Fruit fly (Drosophila melanogaster) whole organism, embryonic: ENCODE data around the gene fz4.

Experiments
- Aef1 ChIP-seq: fragments of 200-800 bp; sonication (Bioruptor generic); IDR thresholded peaks from 3 replicates; pipeline ENCODE4 v1.3.6; 2022; ENCODE audit warnings: missing biosample characterization, missing genetic modification characterization
- CG10147 ChIP-seq: fragments of 200-800 bp; sonication (Bioruptor generic); optimal IDR thresholded peaks from 2 replicates; lab custom pipeline; 2019; ENCODE audit warnings: missing biosample characterization, mild to moderate bottlenecking, missing genetic modification characterization, moderate library complexity
- CG10543 ChIP-seq: fragments of 200-800 bp; sonication (Bioruptor generic); optimal IDR thresholded peaks from 3 replicates; lab custom pipeline; 2017; ENCODE audit warnings: missing biosample characterization, mild to moderate bottlenecking, missing genetic modification characterization, moderate library complexity
- CG12769 ChIP-seq: fragments of 200-800 bp; sonication (Bioruptor generic); optimal IDR thresholded peaks from 2 replicates; lab custom pipeline; 2019; ENCODE audit warnings: missing biosample characterization, mild to moderate bottlenecking, missing genetic modification characterization, moderate library complexity
- CG13123 ChIP-seq: fragments of 200-800 bp; sonication (Bioruptor generic); optimal IDR thresholded peaks from 2 replicates; lab custom pipeline; 2016; ENCODE audit warnings: missing biosample characterization, missing genetic modification characterization
- CG14710 ChIP-seq: fragments of 200-800 bp; sonication (Bioruptor generic); optimal IDR thresholded peaks from 3 replicates; lab custom pipeline; 2019; ENCODE audit warnings: missing biosample characterization, mild to moderate bottlenecking, missing genetic modification characterization, moderate library complexity
- CG15601 ChIP-seq: fragments of 200-800 bp; sonication (Bioruptor generic); optimal IDR thresholded peaks from 3 replicates; lab custom pipeline; 2019; ENCODE audit warnings: missing biosample characterization, mild to moderate bottlenecking, missing genetic modification characterization, moderate library complexity
- CG2199 ChIP-seq: fragments of 200-800 bp; sonication (Bioruptor generic); IDR thresholded peaks from 3 replicates; pipeline ENCODE4 v1.3.6; 2022; ENCODE audit warnings: missing biosample characterization, missing genetic modification characterization
- CG30431 ChIP-seq: fragments of 200-800 bp; sonication (Bioruptor generic); optimal IDR thresholded peaks from 2 replicates; lab custom pipeline; 2017; ENCODE audit warnings: missing biosample characterization, missing genetic modification characterization
- CG33213 ChIP-seq: fragments of 200-800 bp; sonication (Bioruptor generic); optimal IDR thresholded peaks from 3 replicates; lab custom pipeline; 2016; ENCODE audit warnings: missing biosample characterization, missing genetic modification characterization
- CG6654 ChIP-seq: fragments of 200-800 bp; sonication (Bioruptor generic); optimal IDR thresholded peaks from 2 replicates; lab custom pipeline; 2017; ENCODE audit warnings: missing biosample characterization, mild to moderate bottlenecking, missing genetic modification characterization
- CG6683 ChIP-seq: fragments of 200-800 bp; sonication (Bioruptor generic); optimal IDR thresholded peaks from 2 replicates; lab custom pipeline; 2017; ENCODE audit warnings: missing biosample characterization, mild to moderate bottlenecking, missing genetic modification characterization, missing genetic modification reagents
- CG6689 ChIP-seq: fragments of 200-800 bp; sonication (Bioruptor generic); IDR thresholded peaks from 2 replicates; pipeline ENCODE4 v1.3.6; 2022; ENCODE audit warnings: missing biosample characterization, missing genetic modification characterization
- CG6765 ChIP-seq: fragments of 200-800 bp; sonication (Bioruptor generic); optimal IDR thresholded peaks from 3 replicates; lab custom pipeline; 2017; ENCODE audit warnings: missing biosample characterization, mild to moderate bottlenecking, missing genetic modification characterization
- CG6813 ChIP-seq: fragments of 200-800 bp; sonication (Bioruptor generic); optimal IDR thresholded peaks from 2 replicates; lab custom pipeline; 2017; ENCODE audit warnings: missing biosample characterization, missing genetic modification characterization, mild to moderate bottlenecking, moderate library complexity, missing genetic modification reagents
- CG7357 ChIP-seq: fragments of 200-800 bp; sonication (Bioruptor generic); IDR thresholded peaks from 3 replicates; pipeline ENCODE4 v1.3.6; 2022; ENCODE audit warnings: missing biosample characterization, missing genetic modification characterization
- CG9215 ChIP-seq: fragments of 200-800 bp; sonication (Bioruptor generic); IDR thresholded peaks from 2 replicates; pipeline ENCODE4 v1.3.6; 2022; ENCODE audit warnings: missing biosample characterization, missing genetic modification characterization
- CG9437 ChIP-seq: fragments of 200-800 bp; sonication (Bioruptor generic); optimal IDR thresholded peaks from 2 replicates; lab custom pipeline; 2018; ENCODE audit warnings: missing biosample characterization, mild to moderate bottlenecking, missing genetic modification characterization
- CG9609 ChIP-seq: fragments of 200-800 bp; sonication (Bioruptor generic); optimal IDR thresholded peaks from 3 replicates; lab custom pipeline; 2016; ENCODE audit warnings: missing biosample characterization, missing genetic modification characterization
- Eip74EF ChIP-seq, 2 experiments: fragments of 200-800 bp in 1 of 2; fragments of >200 bp in 1 of 2; sonication (Bioruptor generic) in 1 of 2; optimal IDR thresholded peaks; 2 replicates each; lab custom pipeline; 2017 to 2019; ENCODE audit warnings: missing biosample characterization in 2 of 2, missing genetic modification characterization in 2 of 2, mild to moderate bottlenecking in 1 of 2, moderate library complexity in 1 of 2
- GATAe ChIP-seq: fragments of 200-800 bp; sonication (Bioruptor generic); conservative IDR thresholded peaks from 2 replicates; pipeline ENCODE4 v1.3.6; 2022; ENCODE audit warnings: missing biosample characterization, missing genetic modification characterization
- HLH54F ChIP-seq: fragments of 200-800 bp; sonication (Bioruptor generic); optimal IDR thresholded peaks from 3 replicates; lab custom pipeline; 2016; ENCODE audit warnings: missing biosample characterization, missing genetic modification characterization
- Mes4 ChIP-seq: fragments of 200-800 bp; sonication (Bioruptor generic); optimal IDR thresholded peaks from 2 replicates; lab custom pipeline; 2016; ENCODE audit warnings: missing biosample characterization, missing genetic modification characterization
- Optix ChIP-seq: fragments of 200-800 bp; sonication (Bioruptor generic); IDR thresholded peaks from 3 replicates; pipeline ENCODE4 v1.3.6; 2022; ENCODE audit warnings: missing biosample characterization, missing genetic modification characterization
- Side ChIP-seq: fragments of 200-800 bp; sonication (Bioruptor generic); optimal IDR thresholded peaks from 2 replicates; lab custom pipeline; 2016; ENCODE audit warnings: missing biosample characterization, missing genetic modification characterization
- Sry-β ChIP-seq: fragments of 200-800 bp; sonication (Bioruptor generic); optimal IDR thresholded peaks from 2 replicates; lab custom pipeline; 2018; ENCODE audit warnings: missing biosample characterization, mild to moderate bottlenecking, missing genetic modification characterization, moderate library complexity
- ash1 ChIP-seq: fragments of 200-800 bp; sonication (Bioruptor generic); optimal IDR thresholded peaks from 2 replicates; lab custom pipeline; 2018; ENCODE audit warnings: missing biosample characterization, mild to moderate bottlenecking, missing genetic modification characterization
- az2 ChIP-seq: fragments of 200-800 bp; sonication (Bioruptor generic); optimal IDR thresholded peaks from 3 replicates; lab custom pipeline; 2016; ENCODE audit warnings: missing biosample characterization, missing genetic modification characterization
- bsh ChIP-seq, 2 experiments: fragments of 200-800 bp; sonication (Bioruptor generic); optimal IDR thresholded peaks; 2 replicates each; lab custom pipeline; 2017 to 2018; ENCODE audit warnings: mild to moderate bottlenecking in 2 of 2, missing biosample characterization in 2 of 2, missing genetic modification characterization in 2 of 2, moderate library complexity in 1 of 2
- cg ChIP-seq: fragments of 200-800 bp; sonication (Bioruptor generic); optimal IDR thresholded peaks from 3 replicates; lab custom pipeline; 2019; ENCODE audit warnings: missing biosample characterization, mild to moderate bottlenecking, missing genetic modification characterization, moderate library complexity
- chn ChIP-seq: fragments of 200-800 bp; sonication (Bioruptor generic); optimal IDR thresholded peaks from 2 replicates; lab custom pipeline; 2016; ENCODE audit warnings: missing biosample characterization, missing genetic modification characterization
- da ChIP-seq: fragments of 200-800 bp; sonication (Bioruptor generic); optimal IDR thresholded peaks from 2 replicates; lab custom pipeline; 2016; ENCODE audit warnings: missing biosample characterization, missing genetic modification characterization
- dm ChIP-seq: fragments of 200-800 bp; sonication (Bioruptor generic); optimal IDR thresholded peaks from 3 replicates; lab custom pipeline; 2016; ENCODE audit warnings: missing biosample characterization, missing genetic modification characterization
- ewg ChIP-seq: fragments of 200-800 bp; sonication (Bioruptor generic); optimal IDR thresholded peaks from 3 replicates; lab custom pipeline; 2017; ENCODE audit warnings: mild to moderate bottlenecking, missing biosample characterization, missing genetic modification reagents, missing genetic modification characterization
- gce ChIP-seq: fragments of 200-800 bp; sonication (Bioruptor generic); IDR thresholded peaks from 3 replicates; pipeline ENCODE4 v1.3.6; 2022; ENCODE audit warnings: missing biosample characterization, missing genetic modification characterization
- gcm2 ChIP-seq: fragments of 200-800 bp; sonication (Bioruptor generic); optimal IDR thresholded peaks from 2 replicates; lab custom pipeline; 2016; ENCODE audit warnings: missing biosample characterization, missing genetic modification characterization
- grn ChIP-seq: fragments of 200-800 bp; sonication (Bioruptor generic); optimal IDR thresholded peaks from 3 replicates; lab custom pipeline; 2017; ENCODE audit warnings: missing biosample characterization, missing genetic modification characterization
- hkb ChIP-seq, 2 experiments: fragments of 200-800 bp in 1 of 2; fragments of >200 bp in 1 of 2; sonication (Bioruptor generic) in 1 of 2; IDR thresholded peaks in 1 of 2; optimal IDR thresholded peaks in 1 of 2; 2 replicates each; pipeline versions ENCODE4 v1.3.6 to Lab custom; 2017 to 2022; ENCODE audit warnings: missing biosample characterization in 1 of 2, missing genetic modification characterization in 1 of 2
- klu ChIP-seq: fragments of 200-800 bp; sonication (Bioruptor generic); IDR thresholded peaks from 2 replicates; pipeline ENCODE4 v1.3.6; 2022; ENCODE audit warnings: missing biosample characterization, missing genetic modification characterization
- lab ChIP-seq: fragments of 200-800 bp; sonication (Bioruptor generic); optimal IDR thresholded peaks from 3 replicates; lab custom pipeline; 2017; ENCODE audit warnings: missing biosample characterization, missing genetic modification characterization, mild to moderate bottlenecking, moderate library complexity, missing genetic modification reagents
- pfk ChIP-seq: fragments of 200-800 bp; sonication (Bioruptor generic); optimal IDR thresholded peaks from 2 replicates; lab custom pipeline; 2018; ENCODE audit warnings: missing biosample characterization, mild to moderate bottlenecking, missing genetic modification characterization, moderate library complexity
- phol ChIP-seq: fragments of 200-800 bp; sonication (Bioruptor generic); optimal IDR thresholded peaks from 3 replicates; lab custom pipeline; 2018; ENCODE audit warnings: missing biosample characterization, mild to moderate bottlenecking, missing genetic modification characterization, moderate library complexity
- pita ChIP-seq: fragments of 200-800 bp; sonication (Bioruptor generic); optimal IDR thresholded peaks from 2 replicates; lab custom pipeline; 2017; ENCODE audit warnings: missing biosample characterization, mild to moderate bottlenecking, missing genetic modification characterization
- sc ChIP-seq, 3 experiments: fragments of >200 bp in 2 of 3; fragments of 200-800 bp in 1 of 3; sonication (Bioruptor generic) in 1 of 3; optimal IDR thresholded peaks; 2 replicates in 2 of 3; 3 replicates in 1 of 3; lab custom pipeline; 2017; ENCODE audit warnings: mild to moderate bottlenecking in 1 of 3, missing biosample characterization in 1 of 3, missing genetic modification characterization in 1 of 3, missing genetic modification reagents in 1 of 3
- schlank ChIP-seq: fragments of 200-800 bp; sonication (Bioruptor generic); optimal IDR thresholded peaks from 2 replicates; lab custom pipeline; 2018; ENCODE audit warnings: missing biosample characterization, mild to moderate bottlenecking, missing genetic modification characterization
- sima ChIP-seq: fragments of 200-800 bp; sonication (Bioruptor generic); optimal IDR thresholded peaks from 2 replicates; lab custom pipeline; 2016; ENCODE audit warnings: missing biosample characterization, missing genetic modification characterization
- ssp ChIP-seq: fragments of 200-800 bp; sonication (Bioruptor generic); IDR thresholded peaks from 2 replicates; pipeline ENCODE4 v1.3.6; 2022; ENCODE audit warnings: missing biosample characterization, missing genetic modification characterization
- sug ChIP-seq: fragments of 200-800 bp; optimal IDR thresholded peaks from 2 replicates; lab custom pipeline; 2019; ENCODE audit warnings: missing biosample characterization, mild to moderate bottlenecking, missing genetic modification characterization, moderate library complexity
- wek ChIP-seq: fragments of 200-800 bp; sonication (Bioruptor generic); optimal IDR thresholded peaks from 3 replicates; lab custom pipeline; 2018; ENCODE audit warnings: missing biosample characterization, mild to moderate bottlenecking, missing genetic modification characterization, moderate library complexity
- yki ChIP-seq: fragments of >200 bp; optimal IDR thresholded peaks from 3 replicates; lab custom pipeline; 2018

Gene fz4

DNA sequence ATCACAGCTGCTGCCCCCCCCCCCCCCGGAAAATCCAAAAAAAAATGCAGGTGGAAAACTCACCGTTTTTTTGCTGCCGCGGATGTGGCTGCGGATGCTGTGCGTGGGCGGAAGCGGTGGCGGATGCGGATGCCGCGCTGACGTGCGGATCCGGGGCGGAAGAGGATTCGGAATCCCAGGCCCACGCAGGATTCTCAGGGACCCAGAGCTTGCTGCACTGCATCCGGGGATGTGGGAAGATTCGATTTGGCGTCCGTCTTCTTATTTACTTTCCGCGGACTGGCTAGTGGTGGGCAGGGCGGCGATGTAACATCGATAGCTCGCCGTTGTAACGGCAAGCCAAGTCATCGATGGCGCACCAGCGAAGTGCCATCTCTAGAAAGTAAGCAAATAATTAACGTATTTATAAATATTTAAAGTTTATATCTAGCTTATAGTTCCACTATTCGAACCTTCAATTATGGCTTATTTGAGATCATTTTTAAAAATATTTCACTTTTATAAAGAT is 8.1 kb downstream of the fz4 start, which contains the start of gene CG4615 (continued):
- TF ChIP-seq CG6813 (GFP tag; lab: Kevin White, UChicago), result no peak
- TF ChIP-seq lab (GFP tag; lab: Kevin White, UChicago), result no peak
- no peak for TF ChIP-seq CG30431 (GFP tag; lab: Kevin White, UChicago)
- TF ChIP-seq CG2199 (GFP tag; lab: Robert Waterston, UW), result no peak
- TF ChIP-seq pita (GFP tag; lab: Kevin White, UChicago), result no peak
- 0 out of 2 replicates have a peak, but pooled peaks have one; percentile 2 for TF ChIP-seq klu (GFP tag; lab: Robert Waterston, UW)
- TF ChIP-seq Side (GFP tag; lab: Kevin White, UChicago), result no peak
- TF ChIP-seq gce (GFP tag; lab: Robert Waterston, UW), result no peak
- no peak for TF ChIP-seq HLH54F
- TF ChIP-seq GATAe, result no peak
- TF ChIP-seq CG15601, result no peak
- no peak for TF ChIP-seq schlank (tag; lab: Kevin White, UChicago)
- no peak for TF ChIP-seq CG6683
- TF ChIP-seq CG9215 (GFP tag; lab: Robert Waterston, UW), result no peak
- no peak for TF ChIP-seq ssp (GFP tag; lab: Robert Waterston, UW)
- TF ChIP-seq yki (lab: Kevin White, UChicago), result no peak
- TF ChIP-seq CG14710, result no peak
- TF ChIP-seq CG7357, result no peak
- TF ChIP-seq ewg, result no peak
- no peak for TF ChIP-seq Sry-β (GFP tag; lab: Kevin White, UChicago)
- no peak for TF ChIP-seq cg (GFP tag; lab: Kevin White, UChicago)
- no peak for TF ChIP-seq chn (GFP tag; lab: Kevin White, UChicago)
- no peak for TF ChIP-seq CG9437 (GFP tag; lab: Kevin White, UChicago)
- TF ChIP-seq pfk (GFP tag; lab: Kevin White, UChicago), result no peak
- TF ChIP-seq ash1, result no peak
- no peak for TF ChIP-seq bsh (GFP tag; optimal IDR thresholded peaks at IDR 0.05; lab: Kevin White, UChicago)
- TF ChIP-seq CG10543, result no peak
- TF ChIP-seq CG9609 (GFP tag; lab: Kevin White, UChicago), result no peak
- no peak for TF ChIP-seq gcm2 (GFP tag; lab: Kevin White, UChicago)
- TF ChIP-seq CG6654 (GFP tag; lab: Kevin White, UChicago), result no peak
- no peak for TF ChIP-seq Optix (GFP tag; lab: Robert Waterston, UW)
- no peak for TF ChIP-seq CG12769
- no peak for TF ChIP-seq Eip74EF (GFP tag; optimal IDR thresholded peaks at IDR 0.05; lab: Kevin White, UChicago)
- no peak for TF ChIP-seq CG33213 (GFP tag; lab: Kevin White, UChicago)
- TF ChIP-seq CG10147 (GFP tag; lab: Kevin White, UChicago), result no peak
- TF ChIP-seq dm, result no peak
- TF ChIP-seq az2 (GFP tag; lab: Kevin White, UChicago), result no peak
- TF ChIP-seq hkb (optimal IDR thresholded peaks at IDR 0.05; lab: Kevin White, UChicago), result no peak
- TF ChIP-seq hkb (GFP tag; IDR thresholded peaks at IDR 0.05; lab: Robert Waterston, UW), result no peak; the same call in 1 of the 2 replicates
- TF ChIP-seq Aef1, result no peak
- no peak for TF ChIP-seq phol
- no peak for TF ChIP-seq wek (GFP tag; lab: Kevin White, UChicago)
- no peak for TF ChIP-seq sc (optimal IDR thresholded peaks at IDR 0.05; lab: Kevin White, UChicago)
- no peak for TF ChIP-seq sc (GFP tag; optimal IDR thresholded peaks at IDR 0.05; lab: Kevin White, UChicago)
- TF ChIP-seq CG13123 (GFP tag; lab: Kevin White, UChicago), result no peak
- no peak for TF ChIP-seq sima (GFP tag; lab: Kevin White, UChicago)
- TF ChIP-seq Mes4 (GFP tag; lab: Kevin White, UChicago), result no peak
- TF ChIP-seq CG6765 (GFP tag; lab: Kevin White, UChicago), result no peak
- TF ChIP-seq CG6689 (GFP tag; lab: Robert Waterston, UW), result no peak
- TF ChIP-seq da (GFP tag; lab: Kevin White, UChicago), result no peak
- no peak for TF ChIP-seq grn (GFP tag; lab: Kevin White, UChicago)
- TF ChIP-seq sug, result no peak
